Worm (Caenorhabditis elegans): ENCODE data around the gene C26D10.6.

Gene C26D10.6

DNA sequence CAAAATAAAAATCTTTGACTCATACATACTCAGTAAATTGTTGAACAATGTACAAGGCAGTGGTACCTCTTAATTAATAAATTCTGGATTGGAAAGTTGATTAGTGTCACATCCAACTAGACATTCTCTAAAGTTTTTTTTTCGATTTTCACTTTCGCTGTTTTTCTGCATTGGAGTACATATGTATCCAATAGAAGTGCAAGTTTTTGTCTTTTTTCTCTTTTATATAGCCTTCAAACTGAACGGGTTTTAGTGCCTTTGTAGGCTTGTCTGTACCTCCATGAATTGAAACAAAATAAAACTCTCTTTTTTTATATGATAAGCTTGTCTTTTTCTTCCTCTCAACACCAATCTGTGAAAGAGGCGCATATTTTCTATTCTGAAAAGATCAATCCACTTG lies 25.7 kb upstream of the C26D10.6 start:
- TF ChIP-seq dox-1 (GFP tag; IDR thresholded peaks at IDR 0.05) (no peak), Y56A3A.18 (GFP tag; IDR thresholded peaks at IDR 0.05) (no peak), somi-1 (GFP tag; optimal IDR thresholded peaks at IDR 0.05) (no peak), hlh-26 (GFP tag; conservative IDR thresholded peaks at IDR 0.05) (no peak), cebp-1 (GFP tag; IDR thresholded peaks at IDR 0.05) (no peak), cebp-1 (tag; optimal IDR thresholded peaks at IDR 0.05) (no peak), let-526 (GFP tag; IDR thresholded peaks at IDR 0.05) (no peak), sptf-2 (GFP tag; optimal IDR thresholded peaks at IDR 0.05) (no peak), atf-7 (tag; optimal IDR thresholded peaks at IDR 0.05) (no peak), F52B5.7 (tag; optimal IDR thresholded peaks at IDR 0.05) (no peak), Y79H2A.3 (GFP tag; conservative IDR thresholded peaks at IDR 0.05) (no peak), ztf-18 (tag; optimal IDR thresholded peaks at IDR 0.05) (no peak), D2030.7 (GFP tag; IDR thresholded peaks at IDR 0.05) (no peak), B0035.1 (tag; optimal IDR thresholded peaks at IDR 0.05) (no peak), attf-5 (GFP tag; optimal IDR thresholded peaks at IDR 0.05) (no peak), snpc-1.3 (tag; optimal IDR thresholded peaks at IDR 0.05; ENCODE audit: insufficient read depth) (no peak), Y67H2A.10 (GFP tag; conservative IDR thresholded peaks at IDR 0.05) (no peak), athp-1 (tag; optimal IDR thresholded peaks at IDR 0.05) (no peak)

ce11 chrII:8377722-8378121 lies 23.2 kb upstream of the C26D10.6 start:
- TF ChIP-seq let-607 (tag; optimal IDR thresholded peaks at IDR 0.05) = no peak
- TF ChIP-seq xnd-1 (tag; optimal IDR thresholded peaks at IDR 0.05) = no peak
- no peak for TF ChIP-seq snpc-3.4 (tag; optimal IDR thresholded peaks at IDR 0.05)
- TF ChIP-seq ets-4 (GFP tag; optimal IDR thresholded peaks at IDR 0.05) = no peak
- TF ChIP-seq ztf-22 (GFP tag; optimal IDR thresholded peaks at IDR 0.05) = no peak
- TF ChIP-seq F55B11.4 (tag; optimal IDR thresholded peaks at IDR 0.05; ENCODE audit: borderline replicate concordance, insufficient read depth) = no peak
- no peak for TF ChIP-seq attf-3 (GFP tag; conservative IDR thresholded peaks at IDR 0.05)

- TF ChIP-seq chd-7 (tag; optimal IDR thresholded peaks at IDR 0.05) = no peak
Measured at ce11 chrII:8370194-8370593, 15.7 kb upstream of the C26D10.6 start.

DNA sequence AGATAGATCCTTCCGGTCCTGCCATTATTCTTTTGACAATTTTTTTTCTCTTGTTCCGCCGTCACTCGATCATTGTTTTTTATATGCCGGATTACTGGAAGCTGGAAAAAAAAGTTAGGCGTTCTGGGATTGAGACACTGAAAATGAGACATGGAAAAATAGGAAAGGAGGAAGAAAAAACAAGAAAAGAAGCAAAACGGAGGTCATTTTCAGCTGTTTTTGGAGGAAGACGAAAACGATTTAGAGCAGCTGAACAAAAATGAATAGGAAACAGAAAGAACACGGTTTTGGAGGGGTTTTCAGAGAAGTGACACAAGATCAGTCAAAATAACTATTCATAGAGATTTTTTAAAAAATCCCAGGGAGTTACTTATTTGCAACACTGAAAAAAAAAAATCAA lies 14.6 kb upstream of the C26D10.6 start, which contains the start of gene amt-3:
amt-3 (minus strand) TSS at position 101 of the 400 bp plus-strand sequence.
- no peak for TF ChIP-seq Y67H2A.10 (GFP tag; conservative IDR thresholded peaks at IDR 0.05)
- TF ChIP-seq Y53G8AR.9 (GFP tag; conservative IDR thresholded peaks at IDR 0.05) = no peak
- no peak for TF ChIP-seq snpc-1.3 (tag; optimal IDR thresholded peaks at IDR 0.05; ENCODE audit: insufficient read depth)
- no peak for TF ChIP-seq B0035.1 (tag; optimal IDR thresholded peaks at IDR 0.05)
- no peak for TF ChIP-seq ceh-27 (GFP tag; optimal IDR thresholded peaks at IDR 0.05)
- no peak for TF ChIP-seq F57C9.4 (tag; optimal IDR thresholded peaks at IDR 0.05)
- TF ChIP-seq mxl-1 (tag; optimal IDR thresholded peaks at IDR 0.05) = no peak
- no peak for TF ChIP-seq snpc-3.4 (tag; optimal IDR thresholded peaks at IDR 0.05)
- no peak for TF ChIP-seq dpff-1 (tag; optimal IDR thresholded peaks at IDR 0.05)

ce11 chrII:8360453-8360852 lies 6.0 kb upstream of the C26D10.6 start, which contains the start of gene M195.2:
TSS of gene M195.2 (plus strand) at chrII:8360753.
- TF ChIP-seq nhr-80 (tag; optimal IDR thresholded peaks at IDR 0.05) = no peak
- no peak for TF ChIP-seq snpc-1.3 (tag; optimal IDR thresholded peaks at IDR 0.05; ENCODE audit: insufficient read depth)
- no peak for TF ChIP-seq F52B5.7 (tag; optimal IDR thresholded peaks at IDR 0.05)
- no peak for TF ChIP-seq lsy-27 (tag; optimal IDR thresholded peaks at IDR 0.05; ENCODE audit: borderline replicate concordance, insufficient read depth)
- TF ChIP-seq die-1 (tag; optimal IDR thresholded peaks at IDR 0.05) = no peak
- TF ChIP-seq madf-10 (tag; optimal IDR thresholded peaks at IDR 0.05) = no peak
- TF ChIP-seq lag-1 (GFP tag; IDR thresholded peaks at IDR 0.05) = no peak
- no peak for TF ChIP-seq ztf-28 (GFP tag; IDR thresholded peaks at IDR 0.05)
- TF ChIP-seq mcd-1 (GFP tag; IDR thresholded peaks at IDR 0.05) = no peak
- no peak for TF ChIP-seq attf-5 (GFP tag; optimal IDR thresholded peaks at IDR 0.05)
- TF ChIP-seq snpc-4 (GFP tag; optimal IDR thresholded peaks at IDR 0.05) = no peak
- no peak for TF ChIP-seq snpc-4 (tag; optimal IDR thresholded peaks at IDR 0.05)
- TF ChIP-seq dox-1 (GFP tag; IDR thresholded peaks at IDR 0.05) = no peak
- no peak for TF ChIP-seq xnd-1 (tag; optimal IDR thresholded peaks at IDR 0.05)
- TF ChIP-seq lin-40 (tag; optimal IDR thresholded peaks at IDR 0.05) = no peak
- no peak for TF ChIP-seq tlf-1 (GFP tag; optimal IDR thresholded peaks at IDR 0.05)
